Worm (Caenorhabditis elegans) whole organism, mixed stage, embryonic: Measurements from ENCODE around the gene rsa-2.

Experiments used
- blmp-1 ChIP-seq: fragments of 150-350 bp; optimal IDR thresholded peaks from 2 replicates; lab custom pipeline; 2014; ENCODE audit warnings: missing biosample characterization, missing genetic modification characterization
- ceh-43 ChIP-seq: fragments of 200-800 bp; sonication (Bioruptor generic); optimal IDR thresholded peaks from 2 replicates; lab custom pipeline; 2018; ENCODE audit warnings: mild to moderate bottlenecking, missing genetic modification characterization, moderate library complexity, missing compliant biosample characterization
- ces-1 ChIP-seq: fragments of 150-350 bp; optimal IDR thresholded peaks from 2 replicates; lab custom pipeline; 2014; ENCODE audit warnings: missing biosample characterization, missing genetic modification reagents, missing genetic modification characterization
- lsy-2 ChIP-seq: fragments of 150-350 bp; optimal IDR thresholded peaks from 2 replicates; lab custom pipeline; 2014; ENCODE audit warnings: missing biosample characterization, missing genetic modification characterization
- mab-5 ChIP-seq: fragments of 150-350 bp; optimal IDR thresholded peaks from 2 replicates; lab custom pipeline; 2014; ENCODE audit warnings: missing biosample characterization, missing genetic modification characterization
- nhr-237 ChIP-seq: fragments of 150-350 bp; optimal IDR thresholded peaks from 2 replicates; lab custom pipeline; 2014; ENCODE audit warnings: missing biosample characterization, missing genetic modification characterization
- snpc-4 ChIP-seq: fragments of 150-350 bp; optimal IDR thresholded peaks from 2 replicates; lab custom pipeline; 2014; ENCODE audit warnings: missing biosample characterization, missing genetic modification characterization
- sptf-1 ChIP-seq: sonication (generic microtip); optimal IDR thresholded peaks from 2 replicates; lab custom pipeline; 2017; ENCODE audit warnings: mild to moderate bottlenecking, missing genetic modification characterization, moderate library complexity, missing compliant biosample characterization
- unc-39 ChIP-seq: fragments of 150-350 bp; optimal IDR thresholded peaks from 2 replicates; lab custom pipeline; 2014; ENCODE audit warnings: missing biosample characterization, missing genetic modification characterization
- unc-62 ChIP-seq: fragments of 150-350 bp; optimal IDR thresholded peaks from 2 replicates; lab custom pipeline; 2014; ENCODE audit warnings: missing biosample characterization, missing genetic modification reagents, missing genetic modification characterization

ce11 chrIII:11022278-11022677 lies 41.0 kb upstream of the rsa-2 start:
- TF ChIP-seq ces-1 (GFP tag; lab: Kevin White, UChicago) (no peak), snpc-4 (no peak), nhr-237 (tag; lab: Kevin White, UChicago) (no peak), unc-39 (tag; lab: Kevin White, UChicago) (no peak), lsy-2 (tag; lab: Kevin White, UChicago) (no peak), blmp-1 (tag; lab: Kevin White, UChicago) (no peak), mab-5 (tag; lab: Kevin White, UChicago) (no peak), ceh-43 (GFP tag; lab: Kevin White, UChicago) (no peak), sptf-1 (tag; lab: Kevin White, UChicago) (no peak), unc-62 (no peak)
